Worm (Caenorhabditis elegans) whole organism, young adult: ENCODE results near the gene nlp-43.

Experiments
- B0019.2 ChIP-seq: fragments of 200-800 bp; sonication (Bioruptor generic); conservative IDR thresholded peaks from 2 replicates; pipeline ENCODE4 v1.3.6; 2022; ENCODE audit warnings: missing genetic modification reagents, missing genetic modification characterization, missing compliant biosample characterization
- F10E7.11 ChIP-seq: sonication (generic microtip); optimal IDR thresholded peaks from 2 replicates; lab custom pipeline; 2017; ENCODE audit warnings: mild to moderate bottlenecking, missing genetic modification characterization, moderate library complexity, missing compliant biosample characterization
- Y53G8AR.9 ChIP-seq: fragments of 200-800 bp; sonication (Bioruptor generic); conservative IDR thresholded peaks from 2 replicates; pipeline ENCODE4 v1.3.6; 2022; ENCODE audit warnings: missing genetic modification reagents, missing genetic modification characterization, missing compliant biosample characterization
- ama-1 ChIP-seq, 3 experiments: fragments of 150-350 bp in 1 of 3; sonication (generic microtip) in 2 of 3; optimal IDR thresholded peaks; 2 replicates each; lab custom pipeline; 2014 to 2018; ENCODE audit warnings: missing biosample characterization in 2 of 3, missing genetic modification characterization in 2 of 3, missing genetic modification reagents in 2 of 3
- aptf-2 ChIP-seq: fragments of 200-800 bp; sonication (Bioruptor generic); conservative IDR thresholded peaks from 2 replicates; pipeline ENCODE4 v1.3.6; 2022; ENCODE audit warnings: missing genetic modification reagents, missing genetic modification characterization, missing compliant biosample characterization
- ceh-40 ChIP-seq: fragments of 200-800 bp; sonication (Bioruptor generic); IDR thresholded peaks from 2 replicates; pipeline ENCODE4 v1.3.6; 2022; ENCODE audit warnings: missing genetic modification characterization, missing compliant biosample characterization
- ceh-79 ChIP-seq: sonication (generic microtip); optimal IDR thresholded peaks from 2 replicates; lab custom pipeline; 2017; ENCODE audit warnings: mild to moderate bottlenecking, missing genetic modification characterization, missing compliant biosample characterization
- hrde-1 ChIP-seq: sonication (generic microtip); optimal IDR thresholded peaks from 2 replicates; lab custom pipeline; 2016; ENCODE audit warnings: missing genetic modification characterization, mild to moderate bottlenecking, missing compliant biosample characterization, moderate library complexity, missing genotype, missing genetic modification reagents, borderline replicate concordance
- nfya-2 ChIP-seq: fragments of 200-800 bp; sonication (Bioruptor generic); IDR thresholded peaks from 2 replicates; pipeline ENCODE4 v1.3.6; 2022; ENCODE audit warnings: missing genetic modification reagents, missing genetic modification characterization, missing compliant biosample characterization
- pha-4 ChIP-seq: fragments of 150-350 bp; sonication (generic microtip); optimal IDR thresholded peaks from 2 replicates; lab custom pipeline; 2014; ENCODE audit warnings: missing biosample characterization, missing genetic modification reagents, missing genetic modification characterization
- snpc-1.1 ChIP-seq: sonication (generic microtip); optimal IDR thresholded peaks from 2 replicates; lab custom pipeline; 2017; ENCODE audit warnings: missing genetic modification characterization, mild to moderate bottlenecking, missing compliant biosample characterization, antibody characterized with exemption, moderate library complexity, missing genotype, missing genetic modification reagents; ENCODE audit not compliant: insufficient read depth
- tbp1 ChIP-seq: fragments of 200-800 bp; sonication (Bioruptor generic); optimal IDR thresholded peaks from 2 replicates; lab custom pipeline; 2018; ENCODE audit warnings: mild to moderate bottlenecking, missing genetic modification characterization, missing compliant biosample characterization
- unc-130 ChIP-seq: sonication (generic microtip); optimal IDR thresholded peaks from 2 replicates; lab custom pipeline; 2016; ENCODE audit warnings: missing genetic modification reagents, missing genetic modification characterization, missing compliant biosample characterization
- ztf-22 ChIP-seq: fragments of 200-800 bp; sonication (Bioruptor generic); optimal IDR thresholded peaks from 2 replicates; lab custom pipeline; 2018; ENCODE audit warnings: mild to moderate bottlenecking, missing genetic modification characterization, moderate library complexity, missing compliant biosample characterization

- TF ChIP-seq nfya-2 (GFP tag; lab: Robert Waterston, UW): no peak
- no peak for TF ChIP-seq pha-4 (tag; lab: Kevin White, UChicago)
- TF ChIP-seq aptf-2 (GFP tag; lab: Robert Waterston, UW): no peak
- no peak for TF ChIP-seq ztf-22 (GFP tag; lab: Kevin White, UChicago)
- no peak for TF ChIP-seq snpc-1.1
- TF ChIP-seq tbp1 (GFP tag; lab: Kevin White, UChicago): no peak
- 0 out of 2 replicates have a peak, but pooled peaks have one; percentile 14 for TF ChIP-seq B0019.2 (GFP tag; lab: Robert Waterston, UW)
- TF ChIP-seq ceh-79 (tag; lab: Kevin White, UChicago): no peak
- peak; percentile 78 for TF ChIP-seq unc-130 (GFP tag; lab: Kevin White, UChicago)
- no peak for TF ChIP-seq ama-1 (optimal IDR thresholded peaks at IDR 0.05; lab: Kevin White, UChicago)
- TF ChIP-seq ama-1 (GFP tag; optimal IDR thresholded peaks at IDR 0.05; lab: Kevin White, UChicago): no peak
- no peak for TF ChIP-seq ceh-40 (GFP tag; lab: Robert Waterston, UW)
- no peak for TF ChIP-seq hrde-1 (tag; lab: Kevin White, UChicago)
- TF ChIP-seq F10E7.11 (tag; lab: Kevin White, UChicago): no peak
- no peak for TF ChIP-seq Y53G8AR.9 (GFP tag; lab: Robert Waterston, UW)
Observed at ce11 chrIII:4998956-4999425, 43.2 kb upstream of the nlp-43 start, which contains the start of gene smcr-8.
